Worm (Caenorhabditis elegans): ENCODE data around the gene nhr-257.

The nhr-257 gene

DNA sequence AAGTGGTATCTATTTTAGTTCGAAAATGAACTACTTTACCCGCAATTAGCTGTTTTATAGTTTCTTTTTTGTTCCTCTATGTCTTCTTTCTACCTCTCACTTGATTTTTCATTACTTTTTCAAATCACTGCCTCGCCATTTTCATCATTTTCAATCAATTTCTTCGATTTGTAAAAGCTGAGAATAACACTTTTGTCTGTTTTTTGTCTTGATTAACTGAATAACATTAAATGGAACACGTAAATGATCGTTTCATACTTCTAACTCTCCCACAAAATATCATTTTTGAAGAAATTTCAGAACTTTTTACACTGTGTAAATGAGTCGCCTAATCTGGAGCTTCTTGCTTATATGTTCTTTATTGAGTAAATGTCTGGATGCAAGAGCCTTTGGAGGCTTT, 48.4 kb downstream of the nhr-257 start, which contains the start of gene F53C3.4:
TSS of gene F53C3.4 (plus strand) at position 301 of the 400 bp plus-strand sequence.
- TF ChIP-seq fkh-10 (GFP tag; optimal IDR thresholded peaks at IDR 0.05) (no peak), elt-3 (tag; optimal IDR thresholded peaks at IDR 0.05) (no peak), nhr-23 (tag; optimal IDR thresholded peaks at IDR 0.05) (no peak), ceh-82 (tag; optimal IDR thresholded peaks at IDR 0.05) (no peak), ceh-28 (tag; optimal IDR thresholded peaks at IDR 0.05) (no peak), nhr-67 (tag; optimal IDR thresholded peaks at IDR 0.05) (no peak), nhr-11 (tag; optimal IDR thresholded peaks at IDR 0.05) (no peak), daf-12 (tag; optimal IDR thresholded peaks at IDR 0.05) (no peak), elt-1 (tag; optimal IDR thresholded peaks at IDR 0.05) (no peak), nfya-1 (tag; optimal IDR thresholded peaks at IDR 0.05; ENCODE audit: insufficient read depth) (no peak), skn-1 (tag; optimal IDR thresholded peaks at IDR 0.05) (no peak), unc-39 (tag; optimal IDR thresholded peaks at IDR 0.05) (no peak)

DNA sequence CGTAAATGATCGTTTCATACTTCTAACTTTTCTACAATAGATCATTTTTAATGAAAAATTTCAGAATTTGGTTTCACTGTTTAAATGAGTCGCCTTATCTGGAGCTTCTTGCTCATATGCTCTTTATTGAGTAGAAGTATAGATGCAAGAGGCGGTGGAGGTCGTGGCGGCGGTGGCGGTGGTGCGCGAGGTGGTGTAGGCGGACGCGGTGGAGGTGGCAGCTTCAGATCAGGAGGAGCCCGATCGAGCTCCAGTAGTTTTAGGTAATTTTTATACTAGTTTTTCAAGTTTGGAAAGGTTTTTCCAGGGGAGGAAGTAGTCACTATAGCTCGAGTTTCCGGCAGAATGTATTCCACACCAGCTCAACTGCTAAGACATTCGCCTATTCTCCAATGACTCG, 50.0 kb downstream of the nhr-257 start, which contains the start of gene F53C3.3:
TSS of gene F53C3.3 (plus strand) at position 59 of the 400 bp plus-strand sequence.
- no peak for TF ChIP-seq unc-62 (GFP tag; optimal IDR thresholded peaks at IDR 0.05)
- no peak for TF ChIP-seq jun-1 (tag; optimal IDR thresholded peaks at IDR 0.05)
- no peak for TF ChIP-seq ceh-82 (tag; optimal IDR thresholded peaks at IDR 0.05)
- TF ChIP-seq pha-4 (tag; optimal IDR thresholded peaks at IDR 0.05): no peak
- no peak for TF ChIP-seq nhr-23 (tag; optimal IDR thresholded peaks at IDR 0.05)
- TF ChIP-seq mml-1 (tag; optimal IDR thresholded peaks at IDR 0.05): no peak
- TF ChIP-seq ceh-9 (tag; optimal IDR thresholded peaks at IDR 0.05): no peak
- TF ChIP-seq hmg-11 (tag; optimal IDR thresholded peaks at IDR 0.05): no peak
- TF ChIP-seq ztf-11 (tag; optimal IDR thresholded peaks at IDR 0.05): no peak
- TF ChIP-seq nhr-67 (tag; optimal IDR thresholded peaks at IDR 0.05): no peak
- TF ChIP-seq egl-27 (tag; optimal IDR thresholded peaks at IDR 0.05): no peak

Data from whole organism, L3 larva.